Fruit fly (Drosophila melanogaster) whole organism, embryonic: ENCODE results near the gene CG15602.

Experiments
- CG11723 ChIP-seq: fragments of 200-800 bp; sonication (Bioruptor generic); optimal IDR thresholded peaks from 2 replicates; lab custom pipeline; 2017; ENCODE audit warnings: missing biosample characterization, mild to moderate bottlenecking, missing genetic modification characterization
- CG13424 ChIP-seq: fragments of 200-800 bp; sonication (Bioruptor generic); optimal IDR thresholded peaks from 2 replicates; lab custom pipeline; 2019; ENCODE audit warnings: missing biosample characterization, mild to moderate bottlenecking, missing genetic modification characterization, moderate library complexity
- CG14667 ChIP-seq: fragments of 200-800 bp; sonication (Bioruptor generic); IDR thresholded peaks from 2 replicates; pipeline ENCODE4 v1.3.6; 2022; ENCODE audit warnings: missing biosample characterization, missing genetic modification characterization
- CG15479 ChIP-seq: fragments of 200-800 bp; sonication (Bioruptor generic); optimal IDR thresholded peaks from 3 replicates; lab custom pipeline; 2019; ENCODE audit warnings: missing biosample characterization, mild to moderate bottlenecking, missing genetic modification characterization, moderate library complexity
- CG16813 ChIP-seq: fragments of 200-800 bp; sonication (Bioruptor generic); IDR thresholded peaks from 3 replicates; pipeline ENCODE4 v1.3.6; 2022; ENCODE audit warnings: missing biosample characterization, missing genetic modification characterization; ENCODE audit not compliant: partially characterized antibody
- CG17385 ChIP-seq: fragments of 200-800 bp; sonication (Bioruptor generic); optimal IDR thresholded peaks from 3 replicates; lab custom pipeline; 2018; ENCODE audit warnings: missing biosample characterization, mild to moderate bottlenecking, missing genetic modification characterization
- CG17568 ChIP-seq: fragments of 200-800 bp; sonication (Bioruptor generic); optimal IDR thresholded peaks from 2 replicates; lab custom pipeline; 2018; ENCODE audit warnings: missing biosample characterization, mild to moderate bottlenecking, missing genetic modification characterization, moderate library complexity
- CG18262 ChIP-seq: fragments of 200-800 bp; optimal IDR thresholded peaks from 3 replicates; lab custom pipeline; 2019; ENCODE audit warnings: missing biosample characterization, mild to moderate bottlenecking, missing genetic modification characterization, moderate library complexity
- CG2678 ChIP-seq: fragments of 200-800 bp; sonication (Bioruptor generic); optimal IDR thresholded peaks from 3 replicates; lab custom pipeline; 2019; ENCODE audit warnings: missing biosample characterization, mild to moderate bottlenecking, missing genetic modification characterization, moderate library complexity
- CG2889 ChIP-seq: fragments of 200-800 bp; sonication (Bioruptor generic); IDR thresholded peaks from 3 replicates; pipeline ENCODE4 v1.3.6; 2022; ENCODE audit warnings: missing biosample characterization, missing genetic modification characterization
- CG30020 ChIP-seq: fragments of 200-800 bp; optimal IDR thresholded peaks from 2 replicates; lab custom pipeline; 2019; ENCODE audit warnings: missing biosample characterization, mild to moderate bottlenecking, missing genetic modification characterization, moderate library complexity
- CG3281 ChIP-seq: fragments of 200-800 bp; sonication (Bioruptor generic); optimal IDR thresholded peaks from 3 replicates; lab custom pipeline; 2017; ENCODE audit warnings: missing biosample characterization, mild to moderate bottlenecking, missing genetic modification characterization
- CG33557 ChIP-seq: fragments of 200-800 bp; sonication (Bioruptor generic); optimal IDR thresholded peaks from 2 replicates; lab custom pipeline; 2019; ENCODE audit warnings: missing biosample characterization, mild to moderate bottlenecking, missing genetic modification characterization, moderate library complexity
- CG34224 ChIP-seq: fragments of 200-800 bp; sonication (Bioruptor generic); IDR thresholded peaks from 3 replicates; pipeline ENCODE4 v1.3.6; 2022; ENCODE audit warnings: missing biosample characterization, missing genetic modification characterization; ENCODE audit not compliant: partially characterized antibody
- CG7839 ChIP-seq: fragments of 200-800 bp; sonication (Bioruptor generic); optimal IDR thresholded peaks from 3 replicates; lab custom pipeline; 2018; ENCODE audit warnings: missing biosample characterization, mild to moderate bottlenecking, missing genetic modification characterization, moderate library complexity
- CG9437 ChIP-seq: fragments of 200-800 bp; sonication (Bioruptor generic); optimal IDR thresholded peaks from 2 replicates; lab custom pipeline; 2018; ENCODE audit warnings: missing biosample characterization, mild to moderate bottlenecking, missing genetic modification characterization
- Dp ChIP-seq: fragments of 200-800 bp; sonication (Bioruptor generic); optimal IDR thresholded peaks from 2 replicates; lab custom pipeline; 2018; ENCODE audit warnings: missing biosample characterization, mild to moderate bottlenecking, missing genetic modification characterization, moderate library complexity
- H15 ChIP-seq: fragments of 200-800 bp; sonication (Bioruptor generic); IDR thresholded peaks from 3 replicates; pipeline ENCODE4 v1.3.6; 2022; ENCODE audit warnings: missing biosample characterization, missing genetic modification characterization
- H2.0 ChIP-seq: fragments of 200-800 bp; sonication (Bioruptor generic); IDR thresholded peaks from 2 replicates; pipeline ENCODE4 v1.3.6; 2022; ENCODE audit warnings: missing biosample characterization, missing genetic modification characterization
- HHEX ChIP-seq: fragments of 200-800 bp; sonication (Bioruptor generic); optimal IDR thresholded peaks from 3 replicates; lab custom pipeline; 2017; ENCODE audit warnings: missing biosample characterization, mild to moderate bottlenecking, missing genetic modification characterization, missing genetic modification reagents
- HLHmδ ChIP-seq: fragments of 200-800 bp; sonication (Bioruptor generic); optimal IDR thresholded peaks from 2 replicates; lab custom pipeline; 2018; ENCODE audit warnings: missing biosample characterization, mild to moderate bottlenecking, missing genetic modification characterization, moderate library complexity
- HmgZ ChIP-seq: fragments of 200-800 bp; sonication (Bioruptor generic); optimal IDR thresholded peaks from 2 replicates; lab custom pipeline; 2018; ENCODE audit warnings: missing biosample characterization, mild to moderate bottlenecking, missing genetic modification characterization
- Hmr ChIP-seq: fragments of 200-800 bp; sonication (Bioruptor generic); optimal IDR thresholded peaks from 3 replicates; lab custom pipeline; 2017; ENCODE audit warnings: mild to moderate bottlenecking, missing biosample characterization, missing genetic modification reagents, missing genetic modification characterization
- Hmx ChIP-seq: fragments of 200-800 bp; sonication (Bioruptor generic); optimal IDR thresholded peaks from 2 replicates; lab custom pipeline; 2016; ENCODE audit warnings: missing biosample characterization, missing genetic modification characterization
- Mes4 ChIP-seq: fragments of 200-800 bp; sonication (Bioruptor generic); optimal IDR thresholded peaks from 2 replicates; lab custom pipeline; 2016; ENCODE audit warnings: missing biosample characterization, missing genetic modification characterization
- Nf-YB ChIP-seq: fragments of 200-800 bp; sonication (Bioruptor generic); optimal IDR thresholded peaks from 3 replicates; lab custom pipeline; 2019; ENCODE audit warnings: missing biosample characterization, mild to moderate bottlenecking, missing genetic modification characterization, moderate library complexity
- PHDP ChIP-seq: fragments of 200-800 bp; sonication (Bioruptor generic); optimal IDR thresholded peaks from 3 replicates; lab custom pipeline; 2018; ENCODE audit warnings: missing biosample characterization, mild to moderate bottlenecking, missing genetic modification characterization, moderate library complexity
- Ptx1 ChIP-seq: fragments of 200-800 bp; sonication (Bioruptor generic); IDR thresholded peaks from 2 replicates; pipeline ENCODE4 v1.3.6; 2022; ENCODE audit warnings: missing biosample characterization, missing genetic modification characterization
- Sry-β ChIP-seq: fragments of 200-800 bp; sonication (Bioruptor generic); optimal IDR thresholded peaks from 2 replicates; lab custom pipeline; 2018; ENCODE audit warnings: missing biosample characterization, mild to moderate bottlenecking, missing genetic modification characterization, moderate library complexity
- abd-A ChIP-seq: fragments of 200-800 bp; sonication (Bioruptor generic); optimal IDR thresholded peaks from 3 replicates; lab custom pipeline; 2019; ENCODE audit warnings: missing biosample characterization, mild to moderate bottlenecking, missing genetic modification characterization, moderate library complexity
- bigmax ChIP-seq: fragments of 200-800 bp; sonication (Bioruptor generic); optimal IDR thresholded peaks from 2 replicates; lab custom pipeline; 2018; ENCODE audit warnings: missing biosample characterization, mild to moderate bottlenecking, missing genetic modification characterization
- btn ChIP-seq: fragments of 200-800 bp; sonication (Bioruptor generic); optimal IDR thresholded peaks from 2 replicates; lab custom pipeline; 2016; ENCODE audit warnings: missing biosample characterization, missing genetic modification characterization
- ci ChIP-seq: fragments of 200-800 bp; sonication (Bioruptor generic); IDR thresholded peaks from 3 replicates; pipeline ENCODE4 v1.3.6; 2022; ENCODE audit warnings: missing biosample characterization, missing genetic modification characterization
- croc ChIP-seq: fragments of 200-800 bp; sonication (Bioruptor generic); conservative IDR thresholded peaks from 3 replicates; pipeline ENCODE4 v1.3.6; 2022; ENCODE audit warnings: missing biosample characterization, missing genetic modification characterization
- dm ChIP-seq: fragments of 200-800 bp; sonication (Bioruptor generic); optimal IDR thresholded peaks from 3 replicates; lab custom pipeline; 2016; ENCODE audit warnings: missing biosample characterization, missing genetic modification characterization
- esg ChIP-seq: fragments of 200-800 bp; sonication (Bioruptor generic); conservative IDR thresholded peaks from 2 replicates; pipeline ENCODE4 v1.3.6; 2022; ENCODE audit warnings: missing biosample characterization, missing genetic modification characterization
- fd102C ChIP-seq: fragments of 200-800 bp; sonication (Bioruptor generic); optimal IDR thresholded peaks from 2 replicates; lab custom pipeline; 2018; ENCODE audit warnings: missing biosample characterization, mild to moderate bottlenecking, missing genetic modification characterization, moderate library complexity
- grau ChIP-seq: fragments of 200-800 bp; optimal IDR thresholded peaks from 3 replicates; lab custom pipeline; 2019; ENCODE audit warnings: missing biosample characterization, mild to moderate bottlenecking, missing genetic modification characterization, moderate library complexity
- gsb-n ChIP-seq: fragments of 200-800 bp; sonication (Bioruptor generic); optimal IDR thresholded peaks from 3 replicates; lab custom pipeline; 2018; ENCODE audit warnings: missing biosample characterization, mild to moderate bottlenecking, missing genetic modification characterization
- jumu ChIP-seq: fragments of 200-800 bp; sonication (Bioruptor generic); optimal IDR thresholded peaks from 3 replicates; lab custom pipeline; 2016; ENCODE audit warnings: missing biosample characterization, missing genetic modification characterization
- kay ChIP-seq: fragments of 200-800 bp; sonication (Bioruptor generic); optimal IDR thresholded peaks from 2 replicates; lab custom pipeline; 2016; ENCODE audit warnings: missing biosample characterization, missing genetic modification characterization
- maf-S ChIP-seq: fragments of 200-800 bp; sonication (Bioruptor generic); optimal IDR thresholded peaks from 2 replicates; lab custom pipeline; 2016; ENCODE audit warnings: missing biosample characterization, missing genetic modification characterization
- sim ChIP-seq: fragments of 200-800 bp; sonication (Bioruptor generic); IDR thresholded peaks from 2 replicates; pipeline ENCODE4 v1.3.6; 2022; ENCODE audit warnings: missing biosample characterization, missing genetic modification characterization
- slou ChIP-seq: fragments of 200-800 bp; sonication (Bioruptor generic); optimal IDR thresholded peaks from 3 replicates; lab custom pipeline; 2016; ENCODE audit warnings: missing biosample characterization, missing genetic modification characterization
- tio ChIP-seq: fragments of 200-800 bp; sonication (Bioruptor generic); optimal IDR thresholded peaks from 2 replicates; lab custom pipeline; 2017; ENCODE audit warnings: missing biosample characterization, missing genetic modification characterization, inconsistent platforms
- tx ChIP-seq: fragments of 200-800 bp; sonication (Bioruptor generic); optimal IDR thresholded peaks from 2 replicates; lab custom pipeline; 2016; ENCODE audit warnings: missing biosample characterization, missing genetic modification characterization
- wek ChIP-seq: fragments of 200-800 bp; sonication (Bioruptor generic); optimal IDR thresholded peaks from 3 replicates; lab custom pipeline; 2018; ENCODE audit warnings: missing biosample characterization, mild to moderate bottlenecking, missing genetic modification characterization, moderate library complexity
- zfh2 ChIP-seq: fragments of 200-800 bp; sonication (Bioruptor generic); optimal IDR thresholded peaks from 2 replicates; lab custom pipeline; 2016; ENCODE audit warnings: missing biosample characterization, missing genetic modification characterization

The CG15602 gene

dm6 chrX:15788235-15789187 is 10.7 kb upstream of the CG15602 start, which contains the start of gene Rhp (continued):
- TF ChIP-seq CG2889 (GFP tag; lab: Robert Waterston, UW): no peak
- TF ChIP-seq H2.0: no peak
- peak; percentile 51 for TF ChIP-seq HHEX
- peak; percentile 16 for TF ChIP-seq CG3281
- TF ChIP-seq gsb-n: peak; percentile 46
- TF ChIP-seq bigmax (GFP tag; lab: Kevin White, UChicago): no peak
- TF ChIP-seq tx (GFP tag; lab: Kevin White, UChicago): no peak
- no peak for TF ChIP-seq CG11723 (GFP tag; lab: Kevin White, UChicago)
- peak; percentile 51 for TF ChIP-seq CG13424 (tag; lab: Kevin White, UChicago)
- no peak for TF ChIP-seq abd-A
- TF ChIP-seq CG15479 (GFP tag; lab: Kevin White, UChicago): no peak
- TF ChIP-seq CG9437 (GFP tag; lab: Kevin White, UChicago): no peak
- peak; percentile 5 for TF ChIP-seq HLHmδ
- peak; percentile 71 for TF ChIP-seq PHDP (tag; lab: Kevin White, UChicago)
- TF ChIP-seq Ptx1 (GFP tag; lab: Robert Waterston, UW): no peak
- TF ChIP-seq btn: no peak
- no peak for TF ChIP-seq dm (GFP tag; lab: Kevin White, UChicago)
- peak; percentile 68 for TF ChIP-seq CG33557
- no peak for TF ChIP-seq zfh2 (GFP tag; lab: Kevin White, UChicago)
- no peak for TF ChIP-seq maf-S (GFP tag; lab: Kevin White, UChicago)
- no peak for TF ChIP-seq Nf-YB (GFP tag; lab: Kevin White, UChicago)
- TF ChIP-seq Hmr: peak; percentile 37
- TF ChIP-seq slou: no peak
- no peak for TF ChIP-seq Dp
- no peak for TF ChIP-seq kay (GFP tag; lab: Kevin White, UChicago)
- TF ChIP-seq tio (GFP tag; lab: Kevin White, UChicago): no peak
- peak; percentile 45 for TF ChIP-seq CG18262 (tag; lab: Kevin White, UChicago)
- TF ChIP-seq HmgZ (tag; lab: Kevin White, UChicago): no peak
- no peak for TF ChIP-seq CG7839 (tag; lab: Kevin White, UChicago)
- TF ChIP-seq H15 (GFP tag; lab: Robert Waterston, UW): no peak
- TF ChIP-seq CG2678 (tag; lab: Kevin White, UChicago): no peak
- TF ChIP-seq sim (GFP tag; lab: Robert Waterston, UW): no peak
- TF ChIP-seq CG16813 (GFP tag; lab: Robert Waterston, UW): peak; percentile 27; the same call in 1 of the 3 replicates
- TF ChIP-seq fd102C (GFP tag; lab: Kevin White, UChicago): no peak
- peak; percentile 80 for TF ChIP-seq wek (GFP tag; lab: Kevin White, UChicago)
- TF ChIP-seq Hmx: no peak
- TF ChIP-seq jumu (GFP tag; lab: Kevin White, UChicago): no peak
- TF ChIP-seq croc (GFP tag; lab: Robert Waterston, UW): no peak
- no peak for TF ChIP-seq esg (GFP tag; lab: Robert Waterston, UW)
- peak; percentile 44 for TF ChIP-seq CG17385 (GFP tag; lab: Kevin White, UChicago)
- peak; percentile 33 for TF ChIP-seq Sry-β (GFP tag; lab: Kevin White, UChicago)
- TF ChIP-seq ci (GFP tag; lab: Robert Waterston, UW): peak; percentile 31; the same call in 1 of the 3 replicates
- no peak for TF ChIP-seq CG17568 (GFP tag; lab: Kevin White, UChicago)
- peak; percentile 27; the same call in 1 of the 3 replicates for TF ChIP-seq CG34224 (GFP tag; lab: Robert Waterston, UW)
- no peak for TF ChIP-seq CG30020 (tag; lab: Kevin White, UChicago)
- peak; percentile 19 for TF ChIP-seq grau (tag; lab: Kevin White, UChicago)
- TF ChIP-seq CG14667 (GFP tag; lab: Robert Waterston, UW): no peak
- TF ChIP-seq Mes4 (GFP tag; lab: Kevin White, UChicago): no peak
